Worm (Caenorhabditis elegans): ENCODE data around the gene T19C4.1.

DNA sequence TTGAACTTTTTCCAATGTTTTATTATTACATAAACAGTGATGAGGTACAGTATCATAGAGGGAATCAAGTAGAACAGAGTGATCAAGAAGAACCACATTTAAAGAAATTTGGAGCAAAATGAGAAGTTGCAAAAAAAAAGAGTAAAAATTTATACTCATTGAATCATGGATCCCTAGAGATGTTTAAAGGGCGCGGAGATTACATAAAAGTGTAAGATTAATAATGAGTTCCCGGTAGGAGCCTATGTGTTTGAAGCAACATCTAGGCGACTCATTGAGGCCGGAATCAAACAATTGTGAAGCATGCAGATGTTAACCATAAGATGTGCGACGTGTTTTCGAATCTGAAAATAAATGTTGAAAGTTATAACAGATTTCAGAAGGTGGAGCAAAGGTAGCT is 2.8 kb downstream of the T19C4.1 start, which contains the start of gene srg-39:
- TF ChIP-seq lin-35 (GFP tag; optimal IDR thresholded peaks at IDR 0.05) (no peak), sox-4 (tag; optimal IDR thresholded peaks at IDR 0.05) (no peak), ama-1 (optimal IDR thresholded peaks at IDR 0.05) (no peak), nhr-76 (tag; optimal IDR thresholded peaks at IDR 0.05) (no peak), nhr-20 (tag; optimal IDR thresholded peaks at IDR 0.05) (no peak), ztf-11 (tag; optimal IDR thresholded peaks at IDR 0.05) (no peak), ceh-82 (tag; optimal IDR thresholded peaks at IDR 0.05) (no peak), alr-1 (tag; optimal IDR thresholded peaks at IDR 0.05; ENCODE audit: borderline replicate concordance) (no peak), grh-1 (GFP tag; IDR thresholded peaks at IDR 0.05) (no peak), fkh-4 (tag; optimal IDR thresholded peaks at IDR 0.05; ENCODE audit: borderline replicate concordance) (no peak), elt-3 (tag; optimal IDR thresholded peaks at IDR 0.05) (no peak), elt-2 (tag; optimal IDR thresholded peaks at IDR 0.05) (no peak), mab-9 (GFP tag; IDR thresholded peaks at IDR 0.05) (no peak)

Measured in whole organism, L1 larva.